Worm (Caenorhabditis elegans) whole organism, L2 larva: ENCODE results near the gene aipr-1.

Experiments
- C34F6.9 ChIP-seq: fragments of 150-350 bp; optimal IDR thresholded peaks from 2 replicates; lab custom pipeline; 2014; ENCODE audit warnings: missing biosample characterization, missing genetic modification characterization
- F13H6.1 ChIP-seq: sonication (generic microtip); optimal IDR thresholded peaks from 2 replicates; lab custom pipeline; 2016; ENCODE audit warnings: missing genetic modification characterization, missing compliant biosample characterization
- R02D3.7 ChIP-seq: fragments of 150-350 bp; optimal IDR thresholded peaks from 2 replicates; lab custom pipeline; 2014; ENCODE audit warnings: missing biosample characterization, missing genetic modification characterization
- Y55F3AM.14 ChIP-seq: fragments of 200-800 bp; sonication (Bioruptor generic); optimal IDR thresholded peaks from 2 replicates; lab custom pipeline; 2018; ENCODE audit warnings: mild to moderate bottlenecking, missing genetic modification characterization, missing compliant biosample characterization
- ZK546.5 ChIP-seq: sonication (generic microtip); optimal IDR thresholded peaks from 2 replicates; lab custom pipeline; 2017; ENCODE audit warnings: missing biosample characterization, missing genetic modification characterization
- alr-1 ChIP-seq: fragments of 150-350 bp; optimal IDR thresholded peaks from 2 replicates; lab custom pipeline; 2014; ENCODE audit warnings: missing biosample characterization, missing genetic modification characterization
- aly-2 ChIP-seq: fragments of 150-350 bp; optimal IDR thresholded peaks from 2 replicates; lab custom pipeline; 2014; ENCODE audit warnings: missing biosample characterization, missing genetic modification characterization
- ama-1 ChIP-seq: fragments of 150-350 bp; optimal IDR thresholded peaks from 2 replicates; lab custom pipeline; 2018; ENCODE audit warnings: inconsistent platforms
- blmp-1 ChIP-seq: sonication (generic microtip); optimal IDR thresholded peaks from 2 replicates; lab custom pipeline; 2017; ENCODE audit warnings: missing genetic modification characterization, mild to moderate bottlenecking, missing compliant biosample characterization, antibody characterized with exemption, moderate library complexity; ENCODE audit not compliant: insufficient read depth
- ceh-16 ChIP-seq: fragments of 150-350 bp; optimal IDR thresholded peaks from 2 replicates; lab custom pipeline; 2014; ENCODE audit warnings: missing biosample characterization, missing genetic modification characterization
- ceh-82 ChIP-seq: fragments of 150-350 bp; optimal IDR thresholded peaks from 2 replicates; lab custom pipeline; 2014; ENCODE audit warnings: missing biosample characterization, missing genetic modification characterization
- crh-2 ChIP-seq: sonication (generic microtip); optimal IDR thresholded peaks from 2 replicates; lab custom pipeline; 2017; ENCODE audit warnings: missing biosample characterization, missing genetic modification characterization
- dmd-4 ChIP-seq: sonication (generic microtip); optimal IDR thresholded peaks from 2 replicates; lab custom pipeline; 2017; ENCODE audit warnings: missing biosample characterization, missing genetic modification characterization
- egl-27 ChIP-seq: sonication (generic microtip); optimal IDR thresholded peaks from 3 replicates; lab custom pipeline; 2017; ENCODE audit warnings: missing biosample characterization, missing genetic modification reagents, missing genetic modification characterization
- elt-1 ChIP-seq: fragments of 150-350 bp; optimal IDR thresholded peaks from 2 replicates; lab custom pipeline; 2014; ENCODE audit warnings: missing biosample characterization, missing genetic modification characterization
- elt-3 ChIP-seq: sonication (generic microtip); optimal IDR thresholded peaks from 2 replicates; lab custom pipeline; 2017; ENCODE audit warnings: missing biosample characterization, missing genetic modification characterization
- fos-1 ChIP-seq: fragments of 150-350 bp; optimal IDR thresholded peaks from 2 replicates; lab custom pipeline; 2014; ENCODE audit warnings: missing biosample characterization, missing genetic modification characterization
- gmeb-1 ChIP-seq: fragments of 150-350 bp; optimal IDR thresholded peaks from 2 replicates; lab custom pipeline; 2014; ENCODE audit warnings: missing biosample characterization, missing genetic modification characterization
- lin-13 ChIP-seq: fragments of 150-350 bp; optimal IDR thresholded peaks from 2 replicates; lab custom pipeline; 2014; ENCODE audit warnings: missing biosample characterization, missing genetic modification reagents, missing genetic modification characterization
- lin-39 ChIP-seq: fragments of 150-350 bp; optimal IDR thresholded peaks from 2 replicates; lab custom pipeline; 2014; ENCODE audit warnings: missing biosample characterization, missing genetic modification reagents, missing genetic modification characterization
- lsy-2 ChIP-seq, 2 experiments: fragments of 150-350 bp in 1 of 2; sonication (generic microtip) in 1 of 2; optimal IDR thresholded peaks; 2 replicates each; lab custom pipeline; 2014 to 2017; ENCODE audit warnings: missing biosample characterization in 2 of 2, missing genetic modification characterization in 2 of 2
- mdl-1 ChIP-seq, 2 experiments: fragments of 150-350 bp in 1 of 2; sonication (generic microtip) in 1 of 2; optimal IDR thresholded peaks; 2 replicates each; lab custom pipeline; 2017; ENCODE audit warnings: missing biosample characterization in 2 of 2, missing genetic modification characterization in 2 of 2
- nhr-10 ChIP-seq: sonication (generic microtip); optimal IDR thresholded peaks from 2 replicates; lab custom pipeline; 2017; ENCODE audit warnings: missing biosample characterization, missing genetic modification characterization
- nhr-11 ChIP-seq: fragments of 150-350 bp; optimal IDR thresholded peaks from 2 replicates; lab custom pipeline; 2014; ENCODE audit warnings: missing biosample characterization, missing genetic modification characterization
- nhr-12 ChIP-seq: fragments of 150-350 bp; optimal IDR thresholded peaks from 2 replicates; lab custom pipeline; 2014; ENCODE audit warnings: missing biosample characterization, missing genetic modification characterization
- nhr-21 ChIP-seq: fragments of 150-350 bp; optimal IDR thresholded peaks from 2 replicates; lab custom pipeline; 2014; ENCODE audit warnings: missing biosample characterization, missing genetic modification characterization
- nhr-237 ChIP-seq: fragments of 150-350 bp; optimal IDR thresholded peaks from 2 replicates; lab custom pipeline; 2014; ENCODE audit warnings: missing biosample characterization, missing genetic modification characterization
- nhr-6 ChIP-seq: fragments of 150-350 bp; optimal IDR thresholded peaks from 2 replicates; lab custom pipeline; 2014; ENCODE audit warnings: missing biosample characterization, missing genetic modification characterization
- peb-1 ChIP-seq: fragments of 150-350 bp; optimal IDR thresholded peaks from 2 replicates; lab custom pipeline; 2014; ENCODE audit warnings: missing biosample characterization, missing genetic modification characterization
- sma-9 ChIP-seq, 2 experiments: fragments of 150-350 bp in 1 of 2; sonication (generic microtip) in 1 of 2; optimal IDR thresholded peaks; 2 replicates each; lab custom pipeline; 2014 to 2016; ENCODE audit warnings: missing genetic modification characterization in 2 of 2, mild to moderate bottlenecking in 1 of 2, missing biosample characterization in 1 of 2, missing compliant biosample characterization in 1 of 2, missing genetic modification reagents in 1 of 2, moderate library complexity in 1 of 2
- snpc-4 ChIP-seq: fragments of 150-350 bp; optimal IDR thresholded peaks from 2 replicates; lab custom pipeline; 2014; ENCODE audit warnings: missing biosample characterization, missing genetic modification characterization
- unc-55 ChIP-seq: fragments of 150-350 bp; sonication (generic microtip); optimal IDR thresholded peaks from 3 replicates; lab custom pipeline; 2014; ENCODE audit warnings: missing biosample characterization, missing genetic modification reagents, missing genetic modification characterization
- unc-62 ChIP-seq: fragments of 150-350 bp; optimal IDR thresholded peaks from 2 replicates; lab custom pipeline; 2014; ENCODE audit warnings: missing biosample characterization, missing genetic modification reagents, missing genetic modification characterization
- zag-1 ChIP-seq: fragments of 150-350 bp; optimal IDR thresholded peaks from 2 replicates; lab custom pipeline; 2014; ENCODE audit warnings: missing biosample characterization, missing genetic modification characterization
- ztf-1 ChIP-seq: fragments of 200-800 bp; sonication (Bioruptor generic); conservative IDR thresholded peaks from 2 replicates; pipeline ENCODE4 v1.3.6; 2022; ENCODE audit warnings: missing genetic modification characterization, missing compliant biosample characterization
- ztf-11 ChIP-seq: sonication (generic microtip); optimal IDR thresholded peaks from 2 replicates; lab custom pipeline; 2017; ENCODE audit warnings: missing biosample characterization, missing genetic modification characterization
- ztf-4 ChIP-seq: fragments of 150-350 bp; optimal IDR thresholded peaks from 2 replicates; lab custom pipeline; 2014; ENCODE audit warnings: missing biosample characterization, missing genetic modification characterization

The aipr-1 gene

DNA sequence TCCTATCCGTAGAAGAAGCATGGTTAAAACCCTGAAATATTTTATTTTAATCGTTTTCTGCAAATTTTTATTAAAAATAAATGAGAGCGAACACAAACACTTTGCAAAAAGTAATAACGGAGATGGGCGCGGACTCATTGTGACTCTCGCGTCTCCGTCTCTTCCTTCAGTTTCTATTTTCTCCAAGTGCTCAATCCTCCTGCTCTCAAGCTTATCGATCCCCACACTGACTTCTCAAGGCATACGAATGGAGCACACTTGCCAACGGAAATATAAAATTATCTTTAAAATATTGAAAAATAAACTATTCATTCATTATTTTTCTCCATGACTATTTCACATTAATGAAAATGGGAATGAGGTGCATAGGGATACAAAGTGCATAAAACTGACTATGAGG, 4.0 kb upstream of the aipr-1 start, which contains the start of gene dnj-8:
TSS of gene dnj-8 (minus strand) at position 31 of the 400 bp plus-strand sequence.
- TF ChIP-seq C34F6.9 (tag; lab: Kevin White, UChicago) (peak; percentile 60), Y55F3AM.14 (GFP tag; lab: Kevin White, UChicago) (no peak), unc-55 (GFP tag; lab: Kevin White, UChicago) (peak; percentile 54), lsy-2 (tag; optimal IDR thresholded peaks at IDR 0.05; lab: Kevin White, UChicago) (peak in 1 of 2 experiments; percentile 6)
- TF ChIP-seq, all 48 proteins: peak for 3

- TF ChIP-seq C34F6.9 (tag; lab: Kevin White, UChicago): no peak
- no peak for TF ChIP-seq unc-55 (GFP tag; lab: Kevin White, UChicago)
- TF ChIP-seq fos-1: no peak
- TF ChIP-seq nhr-12: no peak
- no peak for TF ChIP-seq mdl-1 (tag; optimal IDR thresholded peaks at IDR 0.05; lab: Kevin White, UChicago)
- no peak for TF ChIP-seq aly-2
- TF ChIP-seq nhr-237: no peak
- no peak for TF ChIP-seq alr-1
- TF ChIP-seq peb-1 (tag; lab: Kevin White, UChicago): no peak
- no peak for TF ChIP-seq crh-2 (tag; lab: Kevin White, UChicago)
Observed at ce11 chrII:6597507-6597906, 3.5 kb upstream of the aipr-1 start.

- no peak for TF ChIP-seq unc-62 (GFP tag; lab: Kevin White, UChicago)
- no peak for TF ChIP-seq Y55F3AM.14 (GFP tag; lab: Kevin White, UChicago)
- TF ChIP-seq elt-3 (tag; lab: Kevin White, UChicago): no peak
- no peak for TF ChIP-seq nhr-10 (tag; lab: Kevin White, UChicago)
- TF ChIP-seq ama-1 (lab: Kevin White, UChicago): no peak
- no peak for TF ChIP-seq peb-1 (tag; lab: Kevin White, UChicago)
- TF ChIP-seq alr-1: no peak
- TF ChIP-seq nhr-11 (tag; lab: Kevin White, UChicago): no peak
- TF ChIP-seq ceh-82 (tag; lab: Kevin White, UChicago): no peak
- TF ChIP-seq, all 48 proteins: peak for 0
Observed at ce11 chrII:6592251-6592650, 1.8 kb downstream of the aipr-1 start, which contains the start of gene C56C10.9. Gene C56C10.9 (minus strand): TSS chrII:6592351.

DNA sequence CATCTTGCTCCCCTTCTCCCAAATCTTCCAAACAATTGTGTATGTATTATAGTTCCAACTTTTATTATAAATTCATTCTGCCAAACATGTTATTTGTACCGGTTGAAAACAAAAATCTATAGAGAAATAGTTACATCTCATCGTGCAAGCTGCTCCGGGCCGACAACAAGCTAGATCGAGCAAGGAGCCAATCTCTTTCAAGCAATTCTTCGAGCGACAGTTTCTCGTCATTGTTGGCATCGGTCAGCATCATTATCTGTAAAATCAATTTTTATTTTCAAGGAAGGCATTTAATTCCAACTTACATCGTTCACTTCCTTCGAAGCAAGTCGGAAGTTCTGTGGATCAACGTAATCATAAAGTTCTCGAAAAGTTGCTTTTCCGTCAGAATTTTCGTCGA, 3.1 kb downstream of the aipr-1 start:
- TF ChIP-seq nhr-6 (tag; lab: Kevin White, UChicago): no peak
- TF ChIP-seq fos-1: no peak
- no peak for TF ChIP-seq ztf-4 (tag; lab: Kevin White, UChicago)
- no peak for TF ChIP-seq nhr-10 (tag; lab: Kevin White, UChicago)
- no peak for TF ChIP-seq unc-62 (GFP tag; lab: Kevin White, UChicago)
- TF ChIP-seq C34F6.9 (tag; lab: Kevin White, UChicago): no peak
- no peak for TF ChIP-seq snpc-4 (tag; lab: Kevin White, UChicago)
- no peak for TF ChIP-seq ceh-16 (tag; lab: Kevin White, UChicago)
- no peak for TF ChIP-seq aly-2
- no peak for TF ChIP-seq nhr-21 (tag; lab: Kevin White, UChicago)
- TF ChIP-seq alr-1: no peak

DNA sequence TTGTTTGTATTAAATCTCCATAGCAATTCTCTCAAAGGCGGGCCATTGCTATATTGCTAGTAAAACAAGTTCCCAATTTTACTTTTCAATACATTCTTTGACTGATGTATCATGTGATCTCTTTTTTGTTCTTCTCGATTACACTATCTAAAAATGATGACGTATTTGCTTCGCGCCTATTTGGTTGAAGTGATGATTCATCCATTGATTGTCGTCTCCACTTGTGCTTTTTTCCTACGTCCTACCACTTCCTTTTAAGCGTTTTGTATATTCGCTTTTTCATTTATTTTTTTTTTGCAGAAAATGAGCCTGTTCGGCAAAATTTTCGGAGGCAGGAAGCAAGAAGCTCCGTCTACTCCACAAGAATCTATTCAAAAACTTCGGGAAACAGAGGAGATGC, 4.6 kb downstream of the aipr-1 start, which contains the start of gene vps-32.1:
TSS of gene vps-32.1 (plus strand) at position 301 of the 400 bp plus-strand sequence.
- TF ChIP-seq fos-1: peak; percentile 88
- peak; percentile 29 for TF ChIP-seq crh-2 (tag; lab: Kevin White, UChicago)
- TF ChIP-seq sma-9 (GFP tag; optimal IDR thresholded peaks at IDR 0.05; lab: Kevin White, UChicago): peak; percentile 48
- no peak for TF ChIP-seq sma-9 (tag; optimal IDR thresholded peaks at IDR 0.05; lab: Kevin White, UChicago)
- TF ChIP-seq blmp-1 (tag; lab: Kevin White, UChicago): peak; percentile 25
- no peak for TF ChIP-seq Y55F3AM.14 (GFP tag; lab: Kevin White, UChicago)

ce11 chrII:6588605-6589292, 5.3 kb downstream of the aipr-1 start, which contains the start of gene icd-1:
Gene icd-1 (minus strand): TSS chrII:6588655.
- TF ChIP-seq nhr-10 (tag; lab: Kevin White, UChicago): peak; percentile 73
- TF ChIP-seq Y55F3AM.14 (GFP tag; lab: Kevin White, UChicago): peak; percentile 78
- TF ChIP-seq unc-55 (GFP tag; lab: Kevin White, UChicago): peak; percentile 98
- peak; percentile 94 for TF ChIP-seq egl-27 (tag; lab: Kevin White, UChicago)
- peak; percentile 81 for TF ChIP-seq blmp-1 (tag; lab: Kevin White, UChicago)
- TF ChIP-seq zag-1: peak; percentile 91
- no peak for TF ChIP-seq dmd-4 (tag; lab: Kevin White, UChicago)
- peak; percentile 94 for TF ChIP-seq ztf-4 (tag; lab: Kevin White, UChicago)
- TF ChIP-seq peb-1 (tag; lab: Kevin White, UChicago): no peak
- no peak for TF ChIP-seq elt-1 (tag; lab: Kevin White, UChicago)
- TF ChIP-seq lin-39 (tag; lab: Kevin White, UChicago): peak; percentile 68
- TF ChIP-seq alr-1: no peak
- peak; percentile 97 for TF ChIP-seq fos-1
- TF ChIP-seq ztf-11 (tag; lab: Kevin White, UChicago): peak; percentile 58
- TF ChIP-seq unc-62 (GFP tag; lab: Kevin White, UChicago): peak; percentile 93
- peak; percentile 76 for TF ChIP-seq ZK546.5 (tag; lab: Kevin White, UChicago)
- no peak for TF ChIP-seq ztf-1 (GFP tag; lab: Robert Waterston, UW)
- TF ChIP-seq C34F6.9 (tag; lab: Kevin White, UChicago): peak; percentile 97
- TF ChIP-seq sma-9 (GFP tag; optimal IDR thresholded peaks at IDR 0.05; lab: Kevin White, UChicago): peak; percentile 96
- no peak for TF ChIP-seq sma-9 (tag; optimal IDR thresholded peaks at IDR 0.05; lab: Kevin White, UChicago)
- peak; percentile 93 for TF ChIP-seq lin-13 (GFP tag; lab: Kevin White, UChicago)
- peak; percentile 87 for TF ChIP-seq gmeb-1 (tag; lab: Kevin White, UChicago)
- TF ChIP-seq F13H6.1 (tag; lab: Kevin White, UChicago): peak; percentile 97
- TF ChIP-seq R02D3.7: peak; percentile 38
- peak; percentile 48 for TF ChIP-seq nhr-237
- TF ChIP-seq ama-1 (lab: Kevin White, UChicago): peak; percentile 24
- TF ChIP-seq snpc-4 (tag; lab: Kevin White, UChicago): peak; percentile 74
- peak; percentile 98 for TF ChIP-seq nhr-6 (tag; lab: Kevin White, UChicago)
